Worm (Caenorhabditis elegans) whole organism, L1 larva: ENCODE data around the gene C05B5.12.

Experiments used
- C16A3.4 ChIP-seq: fragments of 150-350 bp; optimal IDR thresholded peaks from 2 replicates; lab custom pipeline; 2014; ENCODE audit warnings: missing biosample characterization, missing genetic modification characterization
- C34B4.2 ChIP-seq: sonication (generic microtip); optimal IDR thresholded peaks from 2 replicates; lab custom pipeline; 2017; ENCODE audit warnings: mild to moderate bottlenecking, missing genetic modification characterization, missing compliant biosample characterization
- Y116A8C.19 ChIP-seq: sonication (generic microtip); optimal IDR thresholded peaks from 2 replicates; lab custom pipeline; 2016; ENCODE audit warnings: missing compliant biosample characterization, missing genetic modification characterization, borderline replicate concordance
- aha-1 ChIP-seq: fragments of 150-350 bp; optimal IDR thresholded peaks from 2 replicates; lab custom pipeline; 2014; ENCODE audit warnings: missing biosample characterization, missing genetic modification characterization
- ceh-63 ChIP-seq: fragments of 200-800 bp; sonication (Bioruptor generic); optimal IDR thresholded peaks from 2 replicates; lab custom pipeline; 2018; ENCODE audit warnings: mild to moderate bottlenecking, missing genetic modification characterization, missing compliant biosample characterization
- ceh-8 ChIP-seq: fragments of 200-800 bp; sonication (Bioruptor generic); optimal IDR thresholded peaks from 2 replicates; lab custom pipeline; 2018; ENCODE audit warnings: mild to moderate bottlenecking, missing genetic modification characterization, moderate library complexity, missing compliant biosample characterization
- ceh-82 ChIP-seq, 3 experiments: fragments of 150-350 bp in 1 of 3; sonication (generic microtip) in 2 of 3; optimal IDR thresholded peaks; 2 replicates each; lab custom pipeline; 2014 to 2017; ENCODE audit warnings: missing biosample characterization in 3 of 3, missing genetic modification characterization in 3 of 3
- dpl-1 ChIP-seq, 3 experiments: fragments of 150-350 bp in 2 of 3; sonication (generic microtip) in 1 of 3; optimal IDR thresholded peaks; 2 replicates each; lab custom pipeline; 2014 to 2017; ENCODE audit warnings: missing biosample characterization in 3 of 3, missing genetic modification characterization in 3 of 3, missing genetic modification reagents in 3 of 3
- efl-3 ChIP-seq: fragments of 200-800 bp; sonication (Bioruptor generic); optimal IDR thresholded peaks from 2 replicates; lab custom pipeline; 2018; ENCODE audit warnings: mild to moderate bottlenecking, missing genetic modification characterization, missing compliant biosample characterization
- fkh-10 ChIP-seq: sonication (generic microtip); optimal IDR thresholded peaks from 2 replicates; lab custom pipeline; 2017; ENCODE audit warnings: missing biosample characterization, missing genetic modification reagents, missing genetic modification characterization
- fkh-4 ChIP-seq: sonication (generic microtip); optimal IDR thresholded peaks from 2 replicates; lab custom pipeline; 2016; ENCODE audit warnings: missing compliant biosample characterization, missing genetic modification characterization, borderline replicate concordance
- fkh-8 ChIP-seq: sonication (generic microtip); optimal IDR thresholded peaks from 2 replicates; lab custom pipeline; 2016; ENCODE audit warnings: mild to moderate bottlenecking, missing genetic modification characterization, missing compliant biosample characterization
- fos-1 ChIP-seq: fragments of 150-350 bp; optimal IDR thresholded peaks from 2 replicates; lab custom pipeline; 2014; ENCODE audit warnings: missing biosample characterization, missing genetic modification characterization
- grh-1 ChIP-seq: fragments of 200-800 bp; sonication (Bioruptor generic); IDR thresholded peaks from 2 replicates; pipeline ENCODE4 v1.3.6; 2022; ENCODE audit warnings: missing genetic modification reagents, missing genetic modification characterization, missing compliant biosample characterization
- hlh-17 ChIP-seq: fragments of 200-800 bp; sonication (Bioruptor generic); optimal IDR thresholded peaks from 2 replicates; lab custom pipeline; 2018; ENCODE audit warnings: missing genetic modification characterization, mild to moderate bottlenecking, missing compliant biosample characterization, moderate library complexity, borderline replicate concordance
- hlh-4 ChIP-seq: sonication (generic microtip); optimal IDR thresholded peaks from 2 replicates; lab custom pipeline; 2016; ENCODE audit warnings: mild to moderate bottlenecking, missing genetic modification characterization, missing compliant biosample characterization
- irx-1 ChIP-seq: sonication (generic microtip); optimal IDR thresholded peaks from 2 replicates; lab custom pipeline; 2016; ENCODE audit warnings: missing genetic modification characterization, missing compliant biosample characterization
- jun-1 ChIP-seq: fragments of 150-350 bp; optimal IDR thresholded peaks from 2 replicates; lab custom pipeline; 2014; ENCODE audit warnings: missing biosample characterization, missing genetic modification reagents, missing genetic modification characterization
- lin-13 ChIP-seq: fragments of 150-350 bp; optimal IDR thresholded peaks from 2 replicates; lab custom pipeline; 2014; ENCODE audit warnings: missing biosample characterization, missing genetic modification reagents, missing genetic modification characterization
- lin-14 ChIP-seq: fragments of 200-800 bp; sonication (Bioruptor generic); optimal IDR thresholded peaks from 2 replicates; lab custom pipeline; 2018; ENCODE audit warnings: mild to moderate bottlenecking, missing genetic modification characterization, moderate library complexity, missing compliant biosample characterization
- lin-35 ChIP-seq, 2 experiments: fragments of 150-350 bp; optimal IDR thresholded peaks; 2 replicates each; lab custom pipeline; 2014; ENCODE audit warnings: missing biosample characterization in 2 of 2, missing genetic modification characterization in 2 of 2, missing genetic modification reagents in 2 of 2
- lir-3 ChIP-seq: sonication (generic microtip); optimal IDR thresholded peaks from 2 replicates; lab custom pipeline; 2016; ENCODE audit warnings: mild to moderate bottlenecking, missing genetic modification characterization, moderate library complexity, missing compliant biosample characterization; ENCODE audit not compliant: poor library complexity
- nhr-12 ChIP-seq: sonication (generic microtip); optimal IDR thresholded peaks from 2 replicates; lab custom pipeline; 2017; ENCODE audit warnings: missing biosample characterization, missing genetic modification characterization
- nhr-19 ChIP-seq: fragments of 200-800 bp; sonication (Bioruptor generic); conservative IDR thresholded peaks from 2 replicates; pipeline ENCODE4 v1.3.6; 2022; ENCODE audit warnings: missing genetic modification characterization, missing compliant biosample characterization
- nhr-20 ChIP-seq: sonication (generic microtip); optimal IDR thresholded peaks from 2 replicates; lab custom pipeline; 2016; ENCODE audit warnings: mild to moderate bottlenecking, missing genetic modification characterization, missing compliant biosample characterization
- nhr-28 ChIP-seq: fragments of 150-350 bp; optimal IDR thresholded peaks from 2 replicates; lab custom pipeline; 2014; ENCODE audit warnings: missing biosample characterization, missing genetic modification characterization
- nhr-76 ChIP-seq: sonication (generic microtip); optimal IDR thresholded peaks from 2 replicates; lab custom pipeline; 2017; ENCODE audit warnings: missing biosample characterization, missing genetic modification characterization
- nhr-77 ChIP-seq: fragments of 150-350 bp; optimal IDR thresholded peaks from 2 replicates; lab custom pipeline; 2014; ENCODE audit warnings: missing biosample characterization, missing genetic modification characterization
- nhr-85 ChIP-seq: sonication (generic microtip); peaks from one replicate; lab custom pipeline; 2016; ENCODE audit warnings: missing genetic modification characterization, inconsistent platforms, missing compliant biosample characterization
- nhr-90 ChIP-seq: sonication (generic microtip); optimal IDR thresholded peaks from 2 replicates; lab custom pipeline; 2016; ENCODE audit warnings: mild to moderate bottlenecking, missing genetic modification characterization, missing compliant biosample characterization; ENCODE audit not compliant: poor library complexity
- pag-3 ChIP-seq: sonication (generic microtip); optimal IDR thresholded peaks from 2 replicates; lab custom pipeline; 2017; ENCODE audit warnings: missing genetic modification characterization, mild to moderate bottlenecking, missing compliant biosample characterization, antibody characterized with exemption, borderline replicate concordance; ENCODE audit not compliant: insufficient read depth
- pax-3 ChIP-seq: fragments of 200-800 bp; sonication (Bioruptor generic); optimal IDR thresholded peaks from 2 replicates; lab custom pipeline; 2018; ENCODE audit warnings: mild to moderate bottlenecking, missing genetic modification characterization, moderate library complexity, missing compliant biosample characterization
- pqm-1 ChIP-seq: sonication (generic microtip); optimal IDR thresholded peaks from 3 replicates; lab custom pipeline; 2017; ENCODE audit warnings: missing biosample characterization, missing genetic modification characterization
- skn-1 ChIP-seq: fragments of 150-350 bp; optimal IDR thresholded peaks from 2 replicates; lab custom pipeline; 2014; ENCODE audit warnings: missing biosample characterization, missing genetic modification characterization
- sptf-1 ChIP-seq: fragments of 150-350 bp; optimal IDR thresholded peaks from 2 replicates; lab custom pipeline; 2014; ENCODE audit warnings: missing biosample characterization, missing genetic modification characterization
- swsn-7 ChIP-seq: sonication (generic microtip); optimal IDR thresholded peaks from 2 replicates; lab custom pipeline; 2016; ENCODE audit warnings: missing genetic modification characterization, missing compliant biosample characterization
- unc-86 ChIP-seq: sonication (generic microtip); optimal IDR thresholded peaks from 2 replicates; lab custom pipeline; 2016; ENCODE audit warnings: missing genetic modification characterization, missing compliant biosample characterization
- xbp-1 ChIP-seq: sonication (generic microtip); optimal IDR thresholded peaks from 2 replicates; lab custom pipeline; 2016; ENCODE audit warnings: missing genetic modification characterization, missing compliant biosample characterization
- zag-1 ChIP-seq: fragments of 150-350 bp; optimal IDR thresholded peaks from 2 replicates; lab custom pipeline; 2014; ENCODE audit warnings: missing biosample characterization, missing genetic modification characterization
- zip-4 ChIP-seq: fragments of 200-800 bp; sonication (Bioruptor generic); optimal IDR thresholded peaks from 2 replicates; lab custom pipeline; 2018; ENCODE audit warnings: mild to moderate bottlenecking, missing genetic modification characterization, moderate library complexity, missing compliant biosample characterization
- ztf-4 ChIP-seq: fragments of 150-350 bp; optimal IDR thresholded peaks from 2 replicates; lab custom pipeline; 2014; ENCODE audit warnings: missing biosample characterization, missing genetic modification characterization

Gene C05B5.12

DNA sequence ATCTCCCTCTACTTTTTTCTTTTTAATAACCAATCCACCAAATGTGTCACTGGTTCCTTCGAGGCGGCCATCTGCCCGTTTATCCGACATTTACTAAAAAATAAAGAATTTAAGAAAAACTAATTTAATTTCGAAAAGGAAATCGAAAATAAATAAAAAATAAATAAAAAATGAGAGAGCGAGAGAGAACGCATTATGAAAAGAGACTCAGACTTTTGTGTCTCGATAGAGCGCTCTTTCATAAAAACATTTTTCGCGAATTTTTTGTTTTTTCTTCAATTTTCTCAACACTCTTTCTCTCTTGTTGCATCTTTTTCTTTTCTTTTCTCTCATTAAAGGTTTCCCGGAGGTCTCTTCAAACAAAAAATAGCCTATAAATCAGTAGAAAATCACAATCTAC lies 31.1 kb upstream of the C05B5.12 start, which contains the start of gene mog-1 (continued):
- no peak for TF ChIP-seq nhr-76 (tag; lab: Kevin White, UChicago)
- peak in 1 of 2 experiments; percentile 16 for TF ChIP-seq lin-35 (GFP tag; optimal IDR thresholded peaks at IDR 0.05; lab: Kevin White, UChicago)
- no peak for TF ChIP-seq swsn-7 (tag; lab: Kevin White, UChicago)
- TF ChIP-seq unc-86 (tag; lab: Kevin White, UChicago), result no peak
- no peak for TF ChIP-seq sptf-1 (tag; lab: Kevin White, UChicago)
- TF ChIP-seq zip-4 (GFP tag; lab: Kevin White, UChicago), result no peak
- TF ChIP-seq lin-13 (GFP tag; lab: Kevin White, UChicago), result no peak
- TF ChIP-seq pqm-1 (tag; lab: Kevin White, UChicago), result no peak
- TF ChIP-seq C16A3.4 (tag; lab: Kevin White, UChicago), result no peak
- no peak for TF ChIP-seq pax-3 (tag; lab: Kevin White, UChicago)
- TF ChIP-seq irx-1 (tag; lab: Kevin White, UChicago), result no peak
- TF ChIP-seq nhr-12 (tag; lab: Kevin White, UChicago), result no peak
- peak in 1 of 3 experiments; percentile 50 for TF ChIP-seq dpl-1 (GFP tag; optimal IDR thresholded peaks at IDR 0.05; lab: Kevin White, UChicago)
- TF ChIP-seq fkh-8 (tag; lab: Kevin White, UChicago), result no peak
- no peak for TF ChIP-seq nhr-77
- TF ChIP-seq nhr-19 (GFP tag; lab: Robert Waterston, UW), result no peak
- no peak for TF ChIP-seq hlh-4 (tag; lab: Kevin White, UChicago)
- peak; percentile 18 for TF ChIP-seq skn-1 (tag; lab: Kevin White, UChicago)
- no peak for TF ChIP-seq grh-1 (GFP tag; lab: Robert Waterston, UW)
- peak; percentile 30 for TF ChIP-seq lin-14 (GFP tag; lab: Kevin White, UChicago)
- TF ChIP-seq pag-3 (tag; lab: Kevin White, UChicago), result no peak
- no peak for TF ChIP-seq xbp-1
- TF ChIP-seq fkh-4, result no peak

DNA sequence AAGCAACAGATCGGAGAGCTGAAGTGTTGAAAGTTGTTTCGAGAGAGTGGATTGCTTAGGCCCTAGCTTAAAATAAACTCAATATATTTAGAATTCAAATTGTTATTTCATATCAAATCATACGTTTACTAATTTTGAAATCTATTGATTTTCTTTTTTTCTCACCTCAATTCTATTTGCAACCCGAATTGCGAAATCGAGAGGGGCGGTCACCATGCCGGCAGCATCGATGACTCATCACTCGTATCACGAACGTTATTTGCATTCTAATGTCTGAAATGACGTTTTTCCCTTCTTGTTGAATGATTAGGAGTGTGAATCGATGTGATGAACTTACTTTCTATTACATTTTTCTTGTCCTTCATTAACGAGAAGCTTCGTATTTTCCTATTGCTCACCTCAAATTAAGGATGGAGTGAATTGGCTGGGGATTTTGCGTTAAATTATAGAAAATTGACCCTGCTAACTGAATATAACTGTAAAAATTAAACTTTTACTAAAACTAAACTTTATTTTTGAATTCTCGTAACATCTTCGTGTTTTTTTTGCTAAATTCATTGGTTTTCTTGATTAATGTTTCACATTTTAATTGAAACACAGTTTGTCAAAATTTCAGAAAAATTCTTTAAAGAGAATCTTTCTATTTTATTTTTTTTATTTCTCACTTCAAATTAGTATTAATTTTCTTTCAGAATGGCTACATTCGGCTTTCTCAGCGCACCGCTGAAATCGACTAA lies 30.3 kb upstream of the C05B5.12 start, which contains the start of gene alx-1:
Gene alx-1 (plus strand): TSS at position 687 of the 737 bp plus-strand sequence.
- TF ChIP-seq nhr-85 (tag; lab: Kevin White, UChicago) (peak; percentile 52), jun-1 (tag; lab: Kevin White, UChicago) (peak; percentile 88), lir-3 (tag; lab: Kevin White, UChicago) (no peak), skn-1 (tag; lab: Kevin White, UChicago) (peak; percentile 69), fos-1 (tag; lab: Kevin White, UChicago) (peak; percentile 27), zip-4 (GFP tag; lab: Kevin White, UChicago) (peak; percentile 54)
- TF ChIP-seq, all 84 proteins: peak for 5

DNA sequence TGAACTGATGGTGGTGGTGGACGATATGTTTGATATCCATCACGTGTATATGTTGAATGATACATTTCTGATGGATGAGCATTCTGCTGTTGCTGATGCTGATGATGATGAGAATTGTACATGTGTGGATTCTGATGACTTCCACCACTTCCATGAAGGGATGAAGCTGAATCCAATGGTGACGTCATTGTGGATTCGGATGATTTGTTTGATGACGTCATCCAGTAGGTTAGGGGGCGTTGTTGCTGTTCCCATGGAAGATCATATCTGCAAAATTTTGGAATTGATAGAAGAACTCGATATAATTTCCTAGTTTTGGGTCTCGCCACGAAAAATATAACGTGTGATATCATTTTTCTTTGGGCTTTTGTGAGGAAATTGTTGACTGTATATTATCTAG lies 23.7 kb upstream of the C05B5.12 start:
- no peak for TF ChIP-seq ceh-8 (GFP tag; lab: Kevin White, UChicago)
- TF ChIP-seq Y116A8C.19 (tag; lab: Kevin White, UChicago), result no peak
- TF ChIP-seq aha-1 (tag; lab: Kevin White, UChicago), result no peak
- no peak for TF ChIP-seq nhr-28 (tag; lab: Kevin White, UChicago)
- TF ChIP-seq nhr-90, result no peak
- TF ChIP-seq nhr-20 (tag; lab: Kevin White, UChicago), result no peak
- no peak for TF ChIP-seq lir-3 (tag; lab: Kevin White, UChicago)
- TF ChIP-seq ceh-63 (GFP tag; lab: Kevin White, UChicago), result no peak
- TF ChIP-seq, all 84 proteins: peak for 0

DNA sequence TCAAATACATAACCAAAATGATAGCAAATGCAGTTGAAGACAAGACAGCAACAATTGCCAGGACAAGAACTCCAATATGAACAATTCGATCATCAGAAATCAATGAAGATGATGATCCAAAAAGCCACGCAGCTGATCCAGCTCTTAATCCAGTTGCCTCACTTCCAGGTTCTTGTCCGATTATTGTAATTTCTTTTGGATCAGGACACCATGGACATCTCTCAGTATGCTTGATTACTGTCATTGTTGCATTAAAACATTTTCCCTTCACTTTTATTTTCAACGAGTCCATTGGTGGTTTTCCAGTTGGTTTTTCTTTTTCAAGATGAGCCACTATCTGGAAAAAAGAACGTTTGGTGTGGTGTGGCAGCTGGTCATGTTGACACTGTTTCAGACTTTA lies 22.8 kb upstream of the C05B5.12 start:
- TF ChIP-seq nhr-85 (tag; lab: Kevin White, UChicago), result no peak
- no peak for TF ChIP-seq nhr-76 (tag; lab: Kevin White, UChicago)
- TF ChIP-seq ztf-4 (tag; lab: Kevin White, UChicago), result no peak
- TF ChIP-seq C34B4.2 (tag; lab: Kevin White, UChicago), result no peak
- TF ChIP-seq zag-1 (tag; lab: Kevin White, UChicago), result no peak
- no peak for TF ChIP-seq fkh-10
- TF ChIP-seq grh-1 (GFP tag; lab: Robert Waterston, UW), result no peak
- no peak for TF ChIP-seq efl-3
- TF ChIP-seq ceh-82 (tag; optimal IDR thresholded peaks at IDR 0.05; lab: Kevin White, UChicago), result no peak
- TF ChIP-seq hlh-17, result no peak
- TF ChIP-seq, all 84 proteins: peak for 0
